Fruit fly (Drosophila melanogaster): Measurements from ENCODE around the gene Hibch.

Gene Hibch

dm6 chr3R:15319912-15320746 lies 36.9 kb upstream of the Hibch start, which contains the start of the genes CG6276 and CG44040 (continued):
- no peak for TF ChIP-seq Doc2 (GFP tag; IDR thresholded peaks at IDR 0.05)
- TF ChIP-seq MTF-1 (GFP tag; optimal IDR thresholded peaks at IDR 0.05; ENCODE audit: borderline replicate concordance): no peak
- peak; percentile 39; the same call in 1 of the 3 replicates for TF ChIP-seq Mrtf (GFP tag; IDR thresholded peaks at IDR 0.05)
- peak; percentile 62; the same call in 2 of the 3 replicates for TF ChIP-seq ci (GFP tag; IDR thresholded peaks at IDR 0.05)
- peak; percentile 49 for TF ChIP-seq HHEX (GFP tag; optimal IDR thresholded peaks at IDR 0.05)
- no peak for TF ChIP-seq CG4707 (GFP tag; optimal IDR thresholded peaks at IDR 0.05)
- 0 out of 2 replicates have a peak, but pooled peaks have one; percentile 20 for TF ChIP-seq ro (GFP tag; IDR thresholded peaks at IDR 0.05)
- peak; percentile 45 for TF ChIP-seq B-H2 (GFP tag; optimal IDR thresholded peaks at IDR 0.05)
- peak; percentile 49 for TF ChIP-seq sug (tag; optimal IDR thresholded peaks at IDR 0.05)
- peak; percentile 14 for TF ChIP-seq CG2875 (GFP tag; optimal IDR thresholded peaks at IDR 0.05)
- 0 out of 2 replicates have a peak, but pooled peaks have one; percentile 15 for TF ChIP-seq dati (GFP tag; IDR thresholded peaks at IDR 0.05)
- TF ChIP-seq CG17328 (GFP tag; IDR thresholded peaks at IDR 0.05): peak; percentile 24
- peak; percentile 6 for TF ChIP-seq CG17912 (GFP tag; optimal IDR thresholded peaks at IDR 0.05)
- no peak for TF ChIP-seq sisA (GFP tag; IDR thresholded peaks at IDR 0.05)
- TF ChIP-seq Ssrp (tag; optimal IDR thresholded peaks at IDR 0.05): peak; percentile 22
- no peak; the same call in 1 of the 2 replicates for TF ChIP-seq Bgb (GFP tag; IDR thresholded peaks at IDR 0.05; ENCODE audit: partially characterized antibody)
- TF ChIP-seq jumu (GFP tag; optimal IDR thresholded peaks at IDR 0.05): no peak
- no peak for TF ChIP-seq pnt (GFP tag; optimal IDR thresholded peaks at IDR 0.05)
- peak; percentile 49 for TF ChIP-seq CG12391 (tag; optimal IDR thresholded peaks at IDR 0.05)
- TF ChIP-seq D19B (GFP tag; optimal IDR thresholded peaks at IDR 0.05): peak; percentile 4
- TF ChIP-seq jigr1 (GFP tag; IDR thresholded peaks at IDR 0.05): no peak
- peak; percentile 64 for TF ChIP-seq CG11504 (tag; optimal IDR thresholded peaks at IDR 0.05)
- no peak for TF ChIP-seq onecut (GFP tag; IDR thresholded peaks at IDR 0.05)
- peak; percentile 65 for TF ChIP-seq CG2678 (tag; optimal IDR thresholded peaks at IDR 0.05)
- peak; percentile 6 for TF ChIP-seq cwo (GFP tag; optimal IDR thresholded peaks at IDR 0.05)
- no peak for TF ChIP-seq Six4 (GFP tag; optimal IDR thresholded peaks at IDR 0.05)
- TF ChIP-seq gcm2 (GFP tag; optimal IDR thresholded peaks at IDR 0.05): no peak
- peak; percentile 40 for TF ChIP-seq CG4424 (GFP tag; optimal IDR thresholded peaks at IDR 0.05)
- TF ChIP-seq CG9215 (GFP tag; IDR thresholded peaks at IDR 0.05): peak; percentile 46; the same call in 1 of the 2 replicates
- TF ChIP-seq prd (optimal IDR thresholded peaks at IDR 0.05): no peak
- TF ChIP-seq prd (GFP tag; IDR thresholded peaks at IDR 0.05): peak; percentile 32; the same call in 1 of the 3 replicates
- TF ChIP-seq CG10543 (GFP tag; optimal IDR thresholded peaks at IDR 0.05): peak; percentile 69
- TF ChIP-seq NC2β (GFP tag; optimal IDR thresholded peaks at IDR 0.05): no peak
- no peak for TF ChIP-seq CG11456 (GFP tag; IDR thresholded peaks at IDR 0.05)
- TF ChIP-seq CHES-1-like (GFP tag; optimal IDR thresholded peaks at IDR 0.05): peak; percentile 30
- TF ChIP-seq trem (tag; optimal IDR thresholded peaks at IDR 0.05): peak; percentile 27
- TF ChIP-seq CG2202 (tag; optimal IDR thresholded peaks at IDR 0.05): no peak
- TF ChIP-seq Gug (GFP tag; IDR thresholded peaks at IDR 0.05): peak; percentile 19; the same call in 1 of the 4 replicates
- TF ChIP-seq CG18764 (GFP tag; optimal IDR thresholded peaks at IDR 0.05): no peak
- TF ChIP-seq CG9609 (GFP tag; optimal IDR thresholded peaks at IDR 0.05): peak; percentile 32
- no peak for TF ChIP-seq slp2 (GFP tag; optimal IDR thresholded peaks at IDR 0.05)
- no peak for TF ChIP-seq CG33557 (GFP tag; optimal IDR thresholded peaks at IDR 0.05)
- peak; percentile 57 for TF ChIP-seq CG9932 (GFP tag; IDR thresholded peaks at IDR 0.05)
- TF ChIP-seq Lim3 (GFP tag; IDR thresholded peaks at IDR 0.05): no peak
